Worm (Caenorhabditis elegans) whole organism, L2 larva: ENCODE results near the gene fem-1.
"Not testable (repeated sequence)": the region's sequence is repeated elsewhere in the genome, so short reads cannot be mapped to it uniquely, and the experiment has no call there.

Experiments
- C34F6.9 ChIP-seq: fragments of 150-350 bp; optimal IDR thresholded peaks from 2 replicates; lab custom pipeline; 2014; ENCODE audit warnings: missing biosample characterization, missing genetic modification characterization
- R02D3.7 ChIP-seq: fragments of 150-350 bp; optimal IDR thresholded peaks from 2 replicates; lab custom pipeline; 2014; ENCODE audit warnings: missing biosample characterization, missing genetic modification characterization
- aly-2 ChIP-seq: fragments of 150-350 bp; optimal IDR thresholded peaks from 2 replicates; lab custom pipeline; 2014; ENCODE audit warnings: missing biosample characterization, missing genetic modification characterization
- blmp-1 ChIP-seq: sonication (generic microtip); optimal IDR thresholded peaks from 2 replicates; lab custom pipeline; 2017; ENCODE audit warnings: missing genetic modification characterization, mild to moderate bottlenecking, missing compliant biosample characterization, antibody characterized with exemption, moderate library complexity; ENCODE audit not compliant: insufficient read depth
- ceh-82 ChIP-seq: fragments of 150-350 bp; optimal IDR thresholded peaks from 2 replicates; lab custom pipeline; 2014; ENCODE audit warnings: missing biosample characterization, missing genetic modification characterization
- elt-1 ChIP-seq: fragments of 150-350 bp; optimal IDR thresholded peaks from 2 replicates; lab custom pipeline; 2014; ENCODE audit warnings: missing biosample characterization, missing genetic modification characterization
- fos-1 ChIP-seq: fragments of 150-350 bp; optimal IDR thresholded peaks from 2 replicates; lab custom pipeline; 2014; ENCODE audit warnings: missing biosample characterization, missing genetic modification characterization
- gmeb-1 ChIP-seq: fragments of 150-350 bp; optimal IDR thresholded peaks from 2 replicates; lab custom pipeline; 2014; ENCODE audit warnings: missing biosample characterization, missing genetic modification characterization
- lin-11 ChIP-seq: fragments of 150-350 bp; sonication (generic microtip); optimal IDR thresholded peaks from 2 replicates; lab custom pipeline; 2014; ENCODE audit warnings: missing biosample characterization, missing genetic modification characterization, inconsistent platforms, mixed read lengths
- lin-39 ChIP-seq: fragments of 150-350 bp; optimal IDR thresholded peaks from 2 replicates; lab custom pipeline; 2014; ENCODE audit warnings: missing biosample characterization, missing genetic modification reagents, missing genetic modification characterization
- lsy-2 ChIP-seq, 2 experiments: fragments of 150-350 bp in 1 of 2; sonication (generic microtip) in 1 of 2; optimal IDR thresholded peaks; 2 replicates each; lab custom pipeline; 2014 to 2017; ENCODE audit warnings: missing biosample characterization in 2 of 2, missing genetic modification characterization in 2 of 2
- mab-5 ChIP-seq: fragments of 150-350 bp; optimal IDR thresholded peaks from 2 replicates; lab custom pipeline; 2014; ENCODE audit warnings: missing biosample characterization, missing genetic modification characterization
- mbf-1 ChIP-seq: sonication (generic microtip); optimal IDR thresholded peaks from 2 replicates; lab custom pipeline; 2017; ENCODE audit warnings: missing biosample characterization, missing genetic modification characterization
- mdl-1 ChIP-seq, 2 experiments: fragments of 150-350 bp in 1 of 2; sonication (generic microtip) in 1 of 2; optimal IDR thresholded peaks; 2 replicates each; lab custom pipeline; 2017; ENCODE audit warnings: missing biosample characterization in 2 of 2, missing genetic modification characterization in 2 of 2
- nhr-10 ChIP-seq: sonication (generic microtip); optimal IDR thresholded peaks from 2 replicates; lab custom pipeline; 2017; ENCODE audit warnings: missing biosample characterization, missing genetic modification characterization
- nhr-12 ChIP-seq: fragments of 150-350 bp; optimal IDR thresholded peaks from 2 replicates; lab custom pipeline; 2014; ENCODE audit warnings: missing biosample characterization, missing genetic modification characterization
- nhr-21 ChIP-seq: fragments of 150-350 bp; optimal IDR thresholded peaks from 2 replicates; lab custom pipeline; 2014; ENCODE audit warnings: missing biosample characterization, missing genetic modification characterization
- nhr-23 ChIP-seq: fragments of 150-350 bp; optimal IDR thresholded peaks from 2 replicates; lab custom pipeline; 2014; ENCODE audit warnings: missing biosample characterization, missing genetic modification reagents, missing genetic modification characterization
- nhr-6 ChIP-seq: fragments of 150-350 bp; optimal IDR thresholded peaks from 2 replicates; lab custom pipeline; 2014; ENCODE audit warnings: missing biosample characterization, missing genetic modification characterization
- nhr-77 ChIP-seq: fragments of 150-350 bp; optimal IDR thresholded peaks from 2 replicates; lab custom pipeline; 2014; ENCODE audit warnings: missing biosample characterization, missing genetic modification characterization
- peb-1 ChIP-seq: fragments of 150-350 bp; optimal IDR thresholded peaks from 2 replicates; lab custom pipeline; 2014; ENCODE audit warnings: missing biosample characterization, missing genetic modification characterization
- skn-1 ChIP-seq: sonication (generic microtip); optimal IDR thresholded peaks from 2 replicates; lab custom pipeline; 2017; ENCODE audit warnings: missing biosample characterization, missing genetic modification characterization
- sma-3 ChIP-seq: sonication (generic microtip); optimal IDR thresholded peaks from 2 replicates; lab custom pipeline; 2016; ENCODE audit warnings: missing genetic modification reagents, missing genetic modification characterization, missing compliant biosample characterization
- sma-9 ChIP-seq, 2 experiments: fragments of 150-350 bp in 1 of 2; sonication (generic microtip) in 1 of 2; optimal IDR thresholded peaks; 2 replicates each; lab custom pipeline; 2014 to 2016; ENCODE audit warnings: missing genetic modification characterization in 2 of 2, mild to moderate bottlenecking in 1 of 2, missing biosample characterization in 1 of 2, missing compliant biosample characterization in 1 of 2, missing genetic modification reagents in 1 of 2, moderate library complexity in 1 of 2
- snpc-4 ChIP-seq: fragments of 150-350 bp; optimal IDR thresholded peaks from 2 replicates; lab custom pipeline; 2014; ENCODE audit warnings: missing biosample characterization, missing genetic modification characterization
- unc-55 ChIP-seq: fragments of 150-350 bp; sonication (generic microtip); optimal IDR thresholded peaks from 3 replicates; lab custom pipeline; 2014; ENCODE audit warnings: missing biosample characterization, missing genetic modification reagents, missing genetic modification characterization
- unc-62 ChIP-seq: fragments of 150-350 bp; optimal IDR thresholded peaks from 2 replicates; lab custom pipeline; 2014; ENCODE audit warnings: missing biosample characterization, missing genetic modification reagents, missing genetic modification characterization
- zag-1 ChIP-seq: fragments of 150-350 bp; optimal IDR thresholded peaks from 2 replicates; lab custom pipeline; 2014; ENCODE audit warnings: missing biosample characterization, missing genetic modification characterization
- ztf-1 ChIP-seq: fragments of 200-800 bp; sonication (Bioruptor generic); conservative IDR thresholded peaks from 2 replicates; pipeline ENCODE4 v1.3.6; 2022; ENCODE audit warnings: missing genetic modification characterization, missing compliant biosample characterization
- ztf-11 ChIP-seq: sonication (generic microtip); optimal IDR thresholded peaks from 2 replicates; lab custom pipeline; 2017; ENCODE audit warnings: missing biosample characterization, missing genetic modification characterization

The fem-1 gene

DNA sequence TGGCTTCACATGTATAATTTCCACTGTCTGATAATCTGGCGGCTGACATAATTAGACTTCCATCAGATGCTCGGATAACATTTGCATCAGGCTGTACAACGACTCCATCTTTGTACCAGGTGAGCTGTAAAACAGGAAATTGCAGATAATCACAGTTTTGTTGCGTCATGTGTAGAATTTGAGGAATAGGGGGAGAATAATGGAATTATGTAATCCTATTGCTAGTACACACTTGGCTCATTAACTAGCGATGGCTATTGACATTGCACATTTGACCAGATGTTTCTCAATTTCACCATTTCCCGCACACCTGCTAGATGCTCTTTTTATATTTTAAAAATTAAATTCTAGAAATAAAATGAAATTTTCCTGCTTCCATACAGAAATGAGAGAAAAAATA is 36.3 kb downstream of the fem-1 start:
- no peak for TF ChIP-seq sma-9 (GFP tag; optimal IDR thresholded peaks at IDR 0.05; lab: Kevin White, UChicago)
- no peak for TF ChIP-seq sma-9 (tag; optimal IDR thresholded peaks at IDR 0.05; lab: Kevin White, UChicago)
- no peak for TF ChIP-seq nhr-10 (tag; lab: Kevin White, UChicago)
- TF ChIP-seq gmeb-1 = no peak
- TF ChIP-seq unc-55 (GFP tag; lab: Kevin White, UChicago) = no peak
- no peak for TF ChIP-seq mbf-1
- no peak for TF ChIP-seq sma-3 (GFP tag; lab: Kevin White, UChicago)
- TF ChIP-seq snpc-4 (tag; lab: Kevin White, UChicago) = no peak
- no peak for TF ChIP-seq lsy-2 (tag; optimal IDR thresholded peaks at IDR 0.05; lab: Kevin White, UChicago)
- TF ChIP-seq ceh-82 (tag; lab: Kevin White, UChicago) = no peak
- no peak for TF ChIP-seq fos-1 (tag; lab: Kevin White, UChicago)
- no peak for TF ChIP-seq ztf-11
- TF ChIP-seq zag-1 (tag; lab: Kevin White, UChicago) = no peak
- no peak for TF ChIP-seq mdl-1 (tag; optimal IDR thresholded peaks at IDR 0.05; lab: Kevin White, UChicago)
- TF ChIP-seq unc-62 (GFP tag; lab: Kevin White, UChicago) = no peak

DNA sequence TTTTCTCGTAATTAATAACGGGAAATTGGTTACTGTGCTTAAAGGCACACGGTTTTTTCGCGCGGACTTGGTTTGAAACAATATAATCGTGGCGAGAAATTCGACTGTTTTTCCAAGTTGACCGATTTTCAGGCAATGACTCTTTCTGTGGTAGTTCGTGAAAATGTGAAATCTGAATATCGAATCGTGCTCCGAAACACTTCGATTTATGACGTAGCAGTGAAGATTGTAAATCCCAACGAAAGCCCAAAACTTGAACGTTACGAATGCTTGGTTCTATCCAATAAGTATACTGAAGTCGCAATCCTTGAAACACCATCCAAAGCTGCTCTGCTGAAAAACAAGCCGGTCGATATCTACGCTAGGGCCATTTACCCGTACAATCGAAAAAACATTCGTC is 43.7 kb downstream of the fem-1 start:
- TF ChIP-seq lin-11 (no peak), blmp-1 (tag; lab: Kevin White, UChicago) (no peak)

DNA sequence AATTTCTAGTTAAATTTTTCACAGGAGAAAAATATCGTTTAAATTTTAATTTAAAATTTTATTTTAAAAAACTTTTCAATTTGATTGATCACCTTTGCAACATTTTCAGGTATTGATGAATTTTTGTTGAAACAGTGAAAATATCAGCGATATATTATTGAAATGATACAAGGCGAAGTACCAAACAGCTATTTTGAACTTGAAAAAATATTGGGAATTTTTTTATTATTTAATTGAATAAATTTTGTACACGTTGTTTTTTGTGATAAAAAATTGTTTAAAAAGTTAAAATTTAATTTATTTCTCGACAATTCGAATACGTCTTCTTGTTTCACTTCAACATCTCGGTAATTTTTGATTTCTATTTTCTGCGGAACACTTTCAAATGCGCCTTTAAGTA is 44.1 kb downstream of the fem-1 start, which contains the start of gene B0273.1:
Gene B0273.1 (plus strand): TSS at position 301 of the 400 bp plus-strand sequence.
- no peak for TF ChIP-seq ztf-1
- TF ChIP-seq nhr-6 (tag; lab: Kevin White, UChicago) = no peak
- TF ChIP-seq snpc-4 (tag; lab: Kevin White, UChicago) = no peak
- no peak for TF ChIP-seq blmp-1 (tag; lab: Kevin White, UChicago)
- TF ChIP-seq nhr-77 (tag; lab: Kevin White, UChicago) = no peak
- TF ChIP-seq R02D3.7 = no peak
- TF ChIP-seq sma-3 (GFP tag; lab: Kevin White, UChicago) = no peak
- TF ChIP-seq lsy-2 (tag; optimal IDR thresholded peaks at IDR 0.05; lab: Kevin White, UChicago) = no peak
- TF ChIP-seq lin-39 = no peak
- TF ChIP-seq mab-5 = no peak
- TF ChIP-seq ceh-82 (tag; lab: Kevin White, UChicago) = no peak
- no peak for TF ChIP-seq C34F6.9 (tag; lab: Kevin White, UChicago)
- TF ChIP-seq aly-2 = no peak
- TF ChIP-seq skn-1 (tag; lab: Kevin White, UChicago) = no peak
- TF ChIP-seq nhr-21 = no peak
- TF ChIP-seq elt-1 (tag; lab: Kevin White, UChicago) = no peak
- no peak for TF ChIP-seq nhr-12 (tag; lab: Kevin White, UChicago)
- no peak for TF ChIP-seq peb-1 (tag; lab: Kevin White, UChicago)

DNA sequence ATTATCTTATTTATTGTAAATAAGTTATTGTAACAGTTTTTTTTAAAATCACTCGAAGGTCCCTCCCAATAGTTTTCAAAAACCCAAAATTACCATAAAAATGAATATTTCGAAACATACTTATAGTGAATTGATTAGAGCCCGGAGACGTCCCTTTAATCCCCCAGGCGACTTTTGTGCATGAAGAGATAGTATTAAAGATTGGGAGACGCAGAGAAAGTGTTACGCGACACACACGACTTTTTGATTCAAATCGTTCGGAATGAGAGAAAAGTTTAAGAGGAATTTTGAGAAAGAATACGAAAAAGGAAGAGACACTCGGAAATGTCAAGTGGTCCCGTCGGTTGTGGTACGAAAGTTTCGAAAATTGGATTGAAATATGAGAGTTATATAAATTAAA is 44.6 kb downstream of the fem-1 start:
- TF ChIP-seq zag-1 (tag; lab: Kevin White, UChicago) (no peak), mab-5 (peak; percentile 64)

DNA sequence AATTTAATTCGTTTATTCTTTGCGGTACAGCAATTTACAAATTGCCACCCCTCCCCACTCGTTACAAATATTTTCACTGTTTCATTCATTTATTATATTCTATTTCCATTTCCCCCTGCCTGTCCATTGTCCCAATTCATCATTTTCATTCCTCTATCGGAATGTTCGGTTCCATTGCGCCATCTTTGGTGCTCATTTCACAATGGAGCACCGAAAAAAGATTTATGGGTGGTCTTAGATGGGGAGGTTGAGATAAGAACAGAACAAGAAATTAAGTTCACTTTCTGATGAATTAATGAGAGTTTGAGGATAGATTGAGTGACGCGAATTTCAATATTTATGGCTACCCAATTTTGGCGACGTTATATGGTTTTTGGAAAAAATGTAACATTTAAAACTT is 45.6 kb downstream of the fem-1 start:
- TF ChIP-seq mab-5 = peak; percentile 92
- TF ChIP-seq unc-55 (GFP tag; lab: Kevin White, UChicago) = peak; percentile 20
- TF ChIP-seq nhr-77 (tag; lab: Kevin White, UChicago) = no peak

DNA sequence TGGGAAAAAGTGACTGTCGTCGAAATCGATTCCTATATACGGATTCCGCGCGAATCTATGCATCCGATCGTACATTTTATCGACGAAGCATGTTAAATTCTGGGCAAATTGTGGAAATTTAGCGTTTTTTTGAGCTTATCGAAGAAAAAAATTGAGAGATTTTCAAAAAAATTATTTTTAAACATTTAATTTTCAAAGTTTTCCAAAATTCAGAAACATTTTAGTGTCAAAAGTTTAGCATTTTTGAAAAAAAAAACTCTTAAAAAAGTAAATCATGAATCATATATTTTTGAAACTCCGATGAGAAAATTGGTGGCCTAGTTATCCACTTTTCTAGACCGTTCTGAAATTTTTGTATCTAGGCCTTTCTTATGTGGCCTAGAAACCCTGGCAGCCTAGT is 46.7 kb downstream of the fem-1 start, which contains the start of gene B0273.115:
Gene B0273.115 (minus strand): TSS at position 101 of the 400 bp plus-strand sequence.
- TF ChIP-seq nhr-23 (tag; lab: Kevin White, UChicago); ztf-1; ztf-11: not testable (repeated sequence)
- TF ChIP-seq, all 48 proteins: peak for 0; not testable (repeated sequence) for 48
